Fruit fly (Drosophila melanogaster) whole organism, wandering third instar larva: ENCODE results near the gene kri.

Experiments used
- CG32264 ChIP-seq: fragments of 200-800 bp; sonication (Bioruptor generic); optimal IDR thresholded peaks from 2 replicates; lab custom pipeline; 2016; ENCODE audit warnings: missing biosample characterization, missing genetic modification characterization
- CrebA ChIP-seq: fragments of 200-800 bp; sonication (Bioruptor generic); optimal IDR thresholded peaks from 2 replicates; lab custom pipeline; 2016; ENCODE audit warnings: missing biosample characterization, mild to moderate bottlenecking, missing genetic modification characterization, borderline replicate concordance
- Dfd ChIP-seq: fragments of >200 bp; optimal IDR thresholded peaks from 2 replicates; lab custom pipeline; 2017; ENCODE audit warnings: missing biosample characterization, missing genetic modification characterization
- Dif ChIP-seq: fragments of 200-275, 200-300 bp; sonication (Bioruptor generic); optimal IDR thresholded peaks from 2 replicates; lab custom pipeline; 2018; ENCODE audit warnings: missing biosample characterization, missing genetic modification characterization; ENCODE audit not compliant: partially characterized antibody
- HLH106 ChIP-seq: fragments of 200-800 bp; optimal IDR thresholded peaks from 3 replicates; lab custom pipeline; 2019; ENCODE audit warnings: missing biosample characterization, mild to moderate bottlenecking, missing genetic modification characterization, moderate library complexity
- Hnf4 ChIP-seq: fragments of 200-800 bp; sonication (Bioruptor generic); optimal IDR thresholded peaks from 2 replicates; lab custom pipeline; 2016; ENCODE audit warnings: missing biosample characterization, mild to moderate bottlenecking, missing genetic modification characterization
- Hr78 ChIP-seq: fragments of >200 bp; optimal IDR thresholded peaks from 2 replicates; lab custom pipeline; 2017; ENCODE audit warnings: missing biosample characterization, missing genetic modification characterization
- Hr83 ChIP-seq: fragments of 200-300 bp; sonication (Bioruptor generic); optimal IDR thresholded peaks from 2 replicates; lab custom pipeline; 2016; ENCODE audit warnings: missing biosample characterization, mild to moderate bottlenecking, missing genetic modification characterization, moderate library complexity; ENCODE audit not compliant: poor library complexity, severe bottlenecking
- Jra ChIP-seq: sonication (Bioruptor generic); optimal IDR thresholded peaks from 2 replicates; lab custom pipeline; 2016; ENCODE audit warnings: missing biosample characterization, missing genetic modification characterization
- Mio ChIP-seq: sonication (Bioruptor generic); optimal IDR thresholded peaks from 2 replicates; lab custom pipeline; 2016; ENCODE audit warnings: missing biosample characterization, missing genetic modification characterization
- Myc ChIP-seq: fragments of >200 bp; optimal IDR thresholded peaks from 2 replicates; lab custom pipeline; 2017
- OdsH ChIP-seq: fragments of 200-800 bp; sonication (Bioruptor generic); optimal IDR thresholded peaks from 2 replicates; lab custom pipeline; 2016; ENCODE audit warnings: missing biosample characterization, mild to moderate bottlenecking, missing genetic modification characterization
- Rel ChIP-seq, 2 experiments: fragments of 200-800 bp; sonication (Bioruptor generic) in 1 of 2; optimal IDR thresholded peaks; 2 replicates in 1 of 2; 3 replicates in 1 of 2; lab custom pipeline; 2016 to 2019; ENCODE audit warnings: mild to moderate bottlenecking in 2 of 2, missing biosample characterization in 2 of 2, missing genetic modification characterization in 2 of 2, moderate library complexity in 1 of 2
- Sp1 ChIP-seq: fragments of 200-800 bp; sonication (Bioruptor generic); optimal IDR thresholded peaks from 3 replicates; lab custom pipeline; 2019; ENCODE audit warnings: missing biosample characterization, mild to moderate bottlenecking, missing genetic modification characterization, moderate library complexity
- Vsx2 ChIP-seq: fragments of 200-300, 225-300 bp; sonication (Bioruptor generic); optimal IDR thresholded peaks from 2 replicates; lab custom pipeline; 2018; ENCODE audit warnings: missing biosample characterization, missing genetic modification characterization; ENCODE audit not compliant: partially characterized antibody
- br ChIP-seq: fragments of 200-800 bp; sonication (Bioruptor generic); optimal IDR thresholded peaks from 2 replicates; lab custom pipeline; 2016; ENCODE audit warnings: missing biosample characterization, missing genetic modification characterization
- dl ChIP-seq, 2 experiments: fragments of 175-275, 200-275 bp in 1 of 2; fragments of 200-275 bp in 1 of 2; sonication (Bioruptor generic); optimal IDR thresholded peaks; lab custom pipeline; 2018; ENCODE audit warnings: mild to moderate bottlenecking in 2 of 2, missing biosample characterization in 2 of 2, missing genetic modification characterization in 2 of 2, moderate library complexity in 2 of 2; ENCODE audit not compliant: partially characterized antibody in 2 of 2, insufficient read depth in 1 of 2
- dmrt93B ChIP-seq: fragments of 200-800 bp; sonication (Bioruptor generic); optimal IDR thresholded peaks from 2 replicates; lab custom pipeline; 2018; ENCODE audit warnings: missing biosample characterization, mild to moderate bottlenecking, missing genetic modification characterization
- dsf ChIP-seq: sonication (Bioruptor generic); optimal IDR thresholded peaks from 2 replicates; lab custom pipeline; 2016; ENCODE audit warnings: missing biosample characterization, missing genetic modification characterization, borderline replicate concordance
- ey ChIP-seq: fragments of 200-800 bp; sonication (Bioruptor generic); optimal IDR thresholded peaks from 2 replicates; lab custom pipeline; 2016; ENCODE audit warnings: missing biosample characterization, missing genetic modification characterization
- h ChIP-seq: fragments of 200-800 bp; sonication (Bioruptor generic); optimal IDR thresholded peaks from 3 replicates; lab custom pipeline; 2016; ENCODE audit warnings: missing biosample characterization, mild to moderate bottlenecking, missing genetic modification characterization
- lola ChIP-seq: fragments of >200 bp; optimal IDR thresholded peaks from 2 replicates; lab custom pipeline; 2017; ENCODE audit warnings: missing biosample characterization, missing genetic modification characterization
- pan ChIP-seq: fragments of >200 bp; optimal IDR thresholded peaks from 2 replicates; lab custom pipeline; 2017
- psq ChIP-seq: fragments of 200-800 bp; sonication (Bioruptor generic); optimal IDR thresholded peaks from 3 replicates; lab custom pipeline; 2017; ENCODE audit warnings: missing biosample characterization, mild to moderate bottlenecking, missing genetic modification characterization, moderate library complexity
- rgr ChIP-seq: fragments of 200-800 bp; sonication (Bioruptor generic); optimal IDR thresholded peaks from 3 replicates; lab custom pipeline; 2016; ENCODE audit warnings: missing biosample characterization, mild to moderate bottlenecking, missing genetic modification characterization
- sage ChIP-seq: fragments of 200-800 bp; sonication (Bioruptor generic); optimal IDR thresholded peaks from 2 replicates; lab custom pipeline; 2016; ENCODE audit warnings: missing biosample characterization, mild to moderate bottlenecking, missing genetic modification characterization
- sv ChIP-seq: fragments of 200-800 bp; sonication (Bioruptor generic); optimal IDR thresholded peaks from 3 replicates; lab custom pipeline; 2016; ENCODE audit warnings: missing biosample characterization, missing genetic modification characterization
- tai ChIP-seq: sonication (Bioruptor generic); optimal IDR thresholded peaks from 2 replicates; lab custom pipeline; 2016; ENCODE audit warnings: missing biosample characterization, missing genetic modification characterization
- usp ChIP-seq: fragments of >200 bp; optimal IDR thresholded peaks from 2 replicates; lab custom pipeline; 2017; ENCODE audit warnings: missing biosample characterization, missing genetic modification characterization
- woc ChIP-seq: sonication (Bioruptor generic); optimal IDR thresholded peaks from 2 replicates; lab custom pipeline; 2016; ENCODE audit warnings: missing biosample characterization, mild to moderate bottlenecking, missing genetic modification characterization

Gene kri

DNA sequence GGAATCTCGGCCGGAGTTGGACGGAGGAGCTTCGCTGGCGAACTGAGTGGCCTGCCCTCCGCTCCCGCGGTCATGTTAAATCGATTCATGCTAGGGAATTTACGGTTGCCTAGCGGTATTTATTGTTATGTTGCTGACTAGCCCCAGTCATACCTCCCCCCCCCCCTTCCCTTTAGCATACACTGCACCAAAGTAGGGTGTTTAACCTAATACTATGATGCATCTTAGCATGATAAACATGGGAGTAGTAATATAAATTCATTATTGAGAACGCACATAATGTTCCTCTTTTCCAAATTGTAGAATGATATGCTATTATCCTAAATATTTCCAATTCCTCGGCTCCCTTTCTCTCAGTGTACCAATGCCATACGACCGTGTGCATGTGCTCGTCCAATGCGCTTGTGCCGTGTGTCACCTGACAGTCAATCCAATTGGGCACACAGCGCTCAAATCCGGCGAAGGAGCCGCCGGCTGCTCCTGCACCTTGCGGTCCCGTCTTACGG is 14.2 kb upstream of the kri start, which contains the start of gene Tektin-C:
Gene Tektin-C (minus strand): TSS at position 51 of the 506 bp plus-strand sequence.
- no peak for TF ChIP-seq Hnf4
- no peak for TF ChIP-seq sv
- no peak for TF ChIP-seq Dif (GFP tag; lab: Kevin White, UChicago)
- no peak for TF ChIP-seq woc (GFP tag; lab: Kevin White, UChicago)
- no peak for TF ChIP-seq sage (GFP tag; lab: Kevin White, UChicago)
- TF ChIP-seq pan (lab: Kevin White, UChicago), result no peak
- no peak for TF ChIP-seq Rel (GFP tag; optimal IDR thresholded peaks at IDR 0.05; lab: Kevin White, UChicago)
- TF ChIP-seq Rel (tag; optimal IDR thresholded peaks at IDR 0.05; lab: Kevin White, UChicago), result no peak
- no peak for TF ChIP-seq dmrt93B
- no peak for TF ChIP-seq h (GFP tag; lab: Kevin White, UChicago)
- TF ChIP-seq CG32264 (GFP tag; lab: Kevin White, UChicago), result no peak
- no peak for TF ChIP-seq CrebA
- TF ChIP-seq br (GFP tag; lab: Kevin White, UChicago), result no peak
- TF ChIP-seq psq (GFP tag; lab: Kevin White, UChicago), result no peak
- no peak for TF ChIP-seq HLH106 (tag; lab: Kevin White, UChicago)
- TF ChIP-seq usp (GFP tag; lab: Kevin White, UChicago), result no peak
- no peak for TF ChIP-seq Vsx2
- no peak for TF ChIP-seq ey (GFP tag; lab: Kevin White, UChicago)
- no peak for TF ChIP-seq dsf (GFP tag; lab: Kevin White, UChicago)

DNA sequence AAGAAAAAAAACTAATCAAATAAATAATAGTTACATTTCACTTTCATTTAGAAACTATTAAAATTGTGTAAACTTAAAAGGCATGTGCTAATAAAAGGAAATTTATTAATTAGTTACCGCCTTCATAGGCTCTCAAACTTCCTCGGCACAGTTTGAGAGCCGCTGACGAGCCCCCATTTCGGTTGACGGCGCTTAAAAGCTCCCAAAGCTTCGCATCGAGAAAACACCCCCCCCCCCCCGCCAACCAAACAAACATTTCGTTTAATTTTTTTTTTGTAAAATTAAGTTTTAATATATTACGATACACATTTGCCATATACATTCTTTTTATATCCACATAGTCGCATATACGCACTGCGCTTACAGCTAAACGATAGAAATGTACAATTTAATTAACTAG is 13.5 kb upstream of the kri start:
- TF ChIP-seq CG32264 (GFP tag; lab: Kevin White, UChicago) (no peak), tai (no peak), Myc (lab: Kevin White, UChicago) (peak; percentile 15), woc (GFP tag; lab: Kevin White, UChicago) (no peak)

DNA sequence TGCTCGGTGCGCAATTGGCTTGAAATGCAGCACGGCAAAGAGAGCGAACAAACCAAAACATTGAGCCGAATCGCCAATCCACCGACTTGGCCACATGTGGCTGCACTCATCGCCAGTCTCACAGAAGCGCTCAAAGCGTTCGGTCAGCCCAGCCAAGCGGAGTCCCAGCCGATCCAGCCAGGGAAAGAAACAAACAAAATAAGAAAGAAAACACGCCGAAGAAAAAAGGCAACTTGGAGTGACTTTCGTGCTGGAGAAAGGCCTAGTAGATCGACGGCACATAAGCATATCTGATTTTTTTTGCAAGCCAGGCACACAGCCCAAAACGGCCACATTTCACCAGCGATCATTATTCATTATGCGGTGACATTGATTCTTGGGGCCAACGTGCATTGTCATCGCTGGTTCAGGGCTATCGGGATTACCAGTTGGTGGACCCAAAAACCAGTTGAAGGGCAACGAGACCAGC is 8.7 kb upstream of the kri start:
- peak; percentile 41 for TF ChIP-seq Sp1 (GFP tag; lab: Kevin White, UChicago)
- no peak for TF ChIP-seq tai
- TF ChIP-seq Dif (GFP tag; lab: Kevin White, UChicago), result no peak
- TF ChIP-seq ey (GFP tag; lab: Kevin White, UChicago), result no peak
- TF ChIP-seq Hr83 (GFP tag; lab: Kevin White, UChicago), result no peak
- no peak for TF ChIP-seq sage (GFP tag; lab: Kevin White, UChicago)
- TF ChIP-seq Jra, result no peak
- no peak for TF ChIP-seq Hnf4
- TF ChIP-seq sv, result no peak
- TF ChIP-seq lola (GFP tag; lab: Kevin White, UChicago), result no peak
- TF ChIP-seq pan (lab: Kevin White, UChicago), result no peak
- TF ChIP-seq Dfd (GFP tag; lab: Kevin White, UChicago), result no peak
- no peak for TF ChIP-seq Vsx2
- TF ChIP-seq h (GFP tag; lab: Kevin White, UChicago), result no peak
- no peak for TF ChIP-seq br (GFP tag; lab: Kevin White, UChicago)
- peak; percentile 16 for TF ChIP-seq psq (GFP tag; lab: Kevin White, UChicago)

DNA sequence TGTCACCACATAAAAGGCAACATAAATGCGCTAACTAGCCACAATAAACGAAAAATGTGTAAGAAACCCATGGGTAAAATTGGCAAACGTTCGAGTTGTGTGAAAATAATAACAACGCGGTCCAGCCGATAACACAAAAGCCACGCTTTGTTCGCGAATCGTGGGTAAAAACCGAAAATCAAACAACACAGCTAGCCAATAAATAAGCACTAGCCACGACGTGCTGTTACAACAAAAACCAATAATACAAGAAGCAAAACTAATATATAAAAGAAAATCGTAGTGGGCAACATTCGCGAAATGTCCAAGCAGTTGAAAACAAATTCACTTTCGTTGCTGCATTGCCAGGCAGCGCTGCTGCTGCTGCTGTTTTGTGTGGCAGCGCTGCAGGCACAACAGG is 8.0 kb upstream of the kri start, which contains the start of gene CG42272:
Gene CG42272 (plus strand): TSS at position 301 of the 400 bp plus-strand sequence.
- no peak for TF ChIP-seq lola (GFP tag; lab: Kevin White, UChicago)
- TF ChIP-seq Sp1 (GFP tag; lab: Kevin White, UChicago), result no peak
- TF ChIP-seq Mio (GFP tag; lab: Kevin White, UChicago), result no peak
- TF ChIP-seq Rel (GFP tag; optimal IDR thresholded peaks at IDR 0.05; lab: Kevin White, UChicago), result no peak
- TF ChIP-seq Rel (tag; optimal IDR thresholded peaks at IDR 0.05; lab: Kevin White, UChicago), result no peak
- no peak for TF ChIP-seq tai
- TF ChIP-seq dl (GFP tag; optimal IDR thresholded peaks at IDR 0.05; lab: Kevin White, UChicago; ENCODE audit: insufficient read depth in 1 of 2, partially characterized antibody in 2 of 2), result no peak
- no peak for TF ChIP-seq Vsx2
- TF ChIP-seq rgr (GFP tag; lab: Kevin White, UChicago), result no peak
- TF ChIP-seq dsf (GFP tag; lab: Kevin White, UChicago), result no peak
- TF ChIP-seq Myc (lab: Kevin White, UChicago), result no peak
- no peak for TF ChIP-seq Dif (GFP tag; lab: Kevin White, UChicago)
- TF ChIP-seq sv, result no peak
- TF ChIP-seq Hr78, result no peak
- no peak for TF ChIP-seq CrebA
- no peak for TF ChIP-seq OdsH
